Fruit fly (Drosophila melanogaster): ENCODE data around the gene CG9215.
A peak's percentile ranks its signal among the peaks of the same experiment; 100 is the strongest.

Gene CG9215

DNA sequence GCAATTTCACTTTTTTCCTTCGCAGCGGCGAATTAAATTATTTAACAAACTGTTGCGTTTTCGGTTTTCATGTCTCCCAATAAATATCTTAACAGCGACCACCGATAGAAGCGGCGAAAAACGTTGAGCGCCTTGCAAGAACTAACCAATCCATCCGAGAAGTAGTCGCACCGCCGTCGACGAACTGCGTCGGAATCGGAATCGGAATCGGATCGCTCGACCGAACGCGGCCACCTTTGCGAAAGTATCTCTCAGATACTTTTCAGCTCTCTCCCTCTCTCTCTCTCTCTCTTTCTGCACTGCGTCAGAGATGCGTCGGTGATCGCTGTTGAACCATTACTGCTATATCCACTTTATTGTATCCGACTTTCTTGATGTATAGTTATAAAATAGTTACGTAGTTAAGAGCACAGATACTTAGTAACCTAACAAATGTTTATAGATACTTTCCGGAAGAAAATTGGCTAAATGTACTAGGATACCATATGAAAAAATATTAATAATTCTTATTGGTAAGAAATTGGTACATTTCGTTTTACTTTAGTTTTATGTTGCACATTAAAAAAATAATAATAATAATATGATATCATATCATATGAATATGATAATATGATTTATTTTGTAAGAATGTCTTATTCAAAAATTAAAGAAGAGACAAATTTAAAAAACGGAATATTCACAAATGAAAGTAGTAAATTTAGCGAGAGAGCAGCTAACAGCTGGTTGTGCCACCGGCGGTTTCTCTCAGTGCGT, 11.0 kb upstream of the CG9215 start, which contains the start of gene Chsy (continued):
- TF ChIP-seq CG15269 (tag; optimal IDR thresholded peaks at IDR 0.05) (peak; percentile 18), CG30020 (tag; optimal IDR thresholded peaks at IDR 0.05) (no peak), CG15514 (GFP tag; optimal IDR thresholded peaks at IDR 0.05) (peak; percentile 92), Sox100B (GFP tag; optimal IDR thresholded peaks at IDR 0.05) (peak; percentile 27), CG11093 (GFP tag; IDR thresholded peaks at IDR 0.05) (no peak), pb (GFP tag; optimal IDR thresholded peaks at IDR 0.05) (no peak), CG11085 (GFP tag; IDR thresholded peaks at IDR 0.05) (no peak), caup (GFP tag; optimal IDR thresholded peaks at IDR 0.05; ENCODE audit: severe bottlenecking) (no peak), CG10267 (tag; optimal IDR thresholded peaks at IDR 0.05) (peak; percentile 25), CG15696 (tag; optimal IDR thresholded peaks at IDR 0.05) (peak; percentile 12), D19A (tag; optimal IDR thresholded peaks at IDR 0.05) (no peak), CG9817 (tag; optimal IDR thresholded peaks at IDR 0.05) (no peak), CG5953 (GFP tag; IDR thresholded peaks at IDR 0.05) (no peak), CG9215 (GFP tag; IDR thresholded peaks at IDR 0.05) (no peak), repo (GFP tag; optimal IDR thresholded peaks at IDR 0.05) (no peak), Tbp (GFP tag; optimal IDR thresholded peaks at IDR 0.05) (no peak), dmrt99B (tag; optimal IDR thresholded peaks at IDR 0.05) (peak; percentile 4), Drgx (GFP tag; IDR thresholded peaks at IDR 0.05) (no peak), CG9876 (GFP tag; optimal IDR thresholded peaks at IDR 0.05) (no peak), cg (GFP tag; optimal IDR thresholded peaks at IDR 0.05) (no peak), CG15601 (tag; optimal IDR thresholded peaks at IDR 0.05) (no peak), Ets97D (GFP tag; optimal IDR thresholded peaks at IDR 0.05) (no peak), ato (GFP tag; IDR thresholded peaks at IDR 0.05; ENCODE audit: partially characterized antibody) (no peak), br (optimal IDR thresholded peaks at IDR 0.05) (no peak), Aef1 (GFP tag; IDR thresholded peaks at IDR 0.05) (no peak), lola (GFP tag; optimal IDR thresholded peaks at IDR 0.05) (peak in 1 of 3 experiments; percentile 52), nerfin-2 (GFP tag; IDR thresholded peaks at IDR 0.05; ENCODE audit: partially characterized antibody) (no peak), CG1024 (GFP tag; IDR thresholded peaks at IDR 0.05) (peak; percentile 16; the same call in 1 of the 2 replicates)

DNA sequence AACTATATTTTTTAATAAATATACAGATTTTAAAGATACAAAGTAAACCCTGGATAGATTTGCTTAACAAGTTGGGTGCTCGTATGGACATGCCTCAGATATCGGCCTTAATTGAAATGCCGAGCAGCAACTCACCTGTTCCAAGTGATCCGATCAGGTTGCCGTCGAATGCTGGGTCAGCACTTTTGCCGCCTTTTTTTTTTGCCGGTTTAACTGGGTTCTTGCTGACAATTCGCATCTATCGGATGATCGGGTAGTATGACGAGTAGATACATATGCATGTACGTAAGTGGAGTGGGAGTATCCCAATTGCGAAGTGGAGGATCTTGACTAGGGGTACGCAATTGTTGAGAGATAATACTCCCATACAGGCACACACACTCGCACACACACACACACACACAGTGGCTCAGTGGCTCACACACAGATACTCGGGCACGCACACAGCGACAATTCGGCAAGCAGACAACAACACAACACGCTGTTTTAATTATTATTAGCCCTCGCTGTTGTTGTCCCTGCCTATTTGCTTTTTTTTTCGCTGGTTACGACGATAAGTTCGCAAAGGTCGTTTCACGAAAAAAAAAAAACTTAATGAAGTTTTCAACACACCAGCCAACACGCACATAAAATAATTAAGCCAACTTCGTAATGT, 10.3 kb upstream of the CG9215 start:
- TF ChIP-seq gfzf (GFP tag; optimal IDR thresholded peaks at IDR 0.05) (no peak), cg (GFP tag; optimal IDR thresholded peaks at IDR 0.05) (peak; percentile 82), Aef1 (GFP tag; IDR thresholded peaks at IDR 0.05) (peak; percentile 45; the same call in 1 of the 3 replicates), Vsx1 (GFP tag; optimal IDR thresholded peaks at IDR 0.05) (peak; percentile 37), CG4360 (GFP tag; IDR thresholded peaks at IDR 0.05) (peak; percentile 62), ash1 (GFP tag; optimal IDR thresholded peaks at IDR 0.05) (no peak), Pdp1 (GFP tag; optimal IDR thresholded peaks at IDR 0.05) (peak in 1 of 2 experiments; percentile 45), exex (tag; optimal IDR thresholded peaks at IDR 0.05) (peak; percentile 18)

Measured in whole organism, embryonic.